Worm (Caenorhabditis elegans): ENCODE results near the gene W03C9.2.

DNA sequence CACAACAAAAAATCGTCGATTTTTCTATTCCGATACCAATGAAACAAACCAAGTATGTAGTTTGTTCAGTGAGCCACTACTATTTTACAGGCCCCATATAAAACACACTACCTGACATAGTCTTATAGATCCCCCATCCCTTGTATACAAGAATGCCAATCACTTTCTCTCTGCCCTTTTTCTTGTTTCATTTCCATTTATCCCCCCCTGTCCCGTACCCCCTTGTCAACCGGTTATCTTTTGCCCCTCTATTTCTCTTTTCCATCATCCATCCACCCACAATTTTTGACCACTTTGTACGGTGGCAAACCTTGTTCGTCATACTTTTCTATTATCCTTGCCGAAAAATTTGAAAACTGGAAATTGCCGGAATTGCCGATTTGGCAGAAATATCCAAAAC lies 9.2 kb upstream of the W03C9.2 start:
- TF ChIP-seq Y116A8C.19 (tag; optimal IDR thresholded peaks at IDR 0.05; ENCODE audit: borderline replicate concordance) (no peak), ama-1 (optimal IDR thresholded peaks at IDR 0.05) (no peak)
